Fruit fly (Drosophila melanogaster) Kc167 (cell line): Measurements from ENCODE around the gene LManI.

Experiments used
- Sin3A ChIP-seq: fragments of >200 bp; optimal IDR thresholded peaks from 2 replicates; lab custom pipeline; 2018; ENCODE audit warnings: missing external identifiers
- insv ChIP-seq: fragments of >200 bp; optimal IDR thresholded peaks from 3 replicates; lab custom pipeline; 2018; ENCODE audit warnings: missing external identifiers
- psq ChIP-seq: fragments of >200 bp; optimal IDR thresholded peaks from 2 replicates; lab custom pipeline; 2017; ENCODE audit warnings: missing external identifiers
- ttk ChIP-seq: sonication (Bioruptor generic); optimal IDR thresholded peaks from 2 replicates; lab custom pipeline; 2017; ENCODE audit warnings: missing external identifiers

dm6 chr2L:10504895-10505294, 47.9 kb upstream of the LManI start:
- TF ChIP-seq insv (no peak), psq (lab: Kevin White, UChicago) (no peak), ttk (lab: Kevin White, UChicago) (no peak), Sin3A (lab: Kevin White, UChicago) (no peak)
